Worm (Caenorhabditis elegans): Measurements from ENCODE around the gene tbc-1.
A peak's percentile ranks its signal among the peaks of the same experiment; 100 is the strongest.

ce11 chrX:15010941-15011340, 40.4 kb downstream of the tbc-1 start:
- TF ChIP-seq nhr-12 (tag; optimal IDR thresholded peaks at IDR 0.05): no peak
- no peak for TF ChIP-seq nhr-237 (tag; optimal IDR thresholded peaks at IDR 0.05)
- TF ChIP-seq lin-13 (GFP tag; optimal IDR thresholded peaks at IDR 0.05): no peak
- TF ChIP-seq nhr-28 (tag; optimal IDR thresholded peaks at IDR 0.05): no peak
- TF ChIP-seq elt-3 (tag; optimal IDR thresholded peaks at IDR 0.05): no peak
- TF ChIP-seq grh-1 (GFP tag; IDR thresholded peaks at IDR 0.05): no peak
- no peak for TF ChIP-seq pqm-1 (tag; optimal IDR thresholded peaks at IDR 0.05)
- TF ChIP-seq snpc-4 (tag; optimal IDR thresholded peaks at IDR 0.05): peak; percentile 26
- TF ChIP-seq hlh-17 (GFP tag; optimal IDR thresholded peaks at IDR 0.05; ENCODE audit: borderline replicate concordance): no peak
- no peak for TF ChIP-seq swsn-7 (tag; optimal IDR thresholded peaks at IDR 0.05)
- no peak for TF ChIP-seq lin-35 (GFP tag; optimal IDR thresholded peaks at IDR 0.05)
- TF ChIP-seq aly-2 (tag; optimal IDR thresholded peaks at IDR 0.05): no peak
- no peak for TF ChIP-seq ceh-63 (GFP tag; optimal IDR thresholded peaks at IDR 0.05)
- TF ChIP-seq jun-1 (tag; optimal IDR thresholded peaks at IDR 0.05): no peak
